Fruit fly (Drosophila melanogaster) whole organism, wandering third instar larva: ENCODE results near the gene SF2.

Source experiments
- Abd-B ChIP-seq: fragments of >200 bp; optimal IDR thresholded peaks from 2 replicates; lab custom pipeline; 2017; ENCODE audit warnings: missing biosample characterization, missing genetic modification characterization
- CG32264 ChIP-seq: fragments of 200-800 bp; sonication (Bioruptor generic); optimal IDR thresholded peaks from 2 replicates; lab custom pipeline; 2016; ENCODE audit warnings: missing biosample characterization, missing genetic modification characterization
- CG9705 ChIP-seq: fragments of 200-800 bp; sonication (Bioruptor generic); optimal IDR thresholded peaks from 2 replicates; lab custom pipeline; 2018; ENCODE audit warnings: missing biosample characterization, mild to moderate bottlenecking, missing genetic modification characterization
- CrebA ChIP-seq: fragments of 200-800 bp; sonication (Bioruptor generic); optimal IDR thresholded peaks from 2 replicates; lab custom pipeline; 2016; ENCODE audit warnings: missing biosample characterization, mild to moderate bottlenecking, missing genetic modification characterization, borderline replicate concordance
- Dfd ChIP-seq: fragments of >200 bp; optimal IDR thresholded peaks from 2 replicates; lab custom pipeline; 2017; ENCODE audit warnings: missing biosample characterization, missing genetic modification characterization
- Dif ChIP-seq: fragments of 200-275, 200-300 bp; sonication (Bioruptor generic); optimal IDR thresholded peaks from 2 replicates; lab custom pipeline; 2018; ENCODE audit warnings: missing biosample characterization, missing genetic modification characterization; ENCODE audit not compliant: partially characterized antibody
- GATAd ChIP-seq: sonication (Bioruptor generic); optimal IDR thresholded peaks from 2 replicates; lab custom pipeline; 2016; ENCODE audit warnings: missing biosample characterization, missing genetic modification characterization
- HLH106 ChIP-seq: fragments of 200-800 bp; optimal IDR thresholded peaks from 3 replicates; lab custom pipeline; 2019; ENCODE audit warnings: missing biosample characterization, mild to moderate bottlenecking, missing genetic modification characterization, moderate library complexity
- Hnf4 ChIP-seq: fragments of 200-800 bp; sonication (Bioruptor generic); optimal IDR thresholded peaks from 2 replicates; lab custom pipeline; 2016; ENCODE audit warnings: missing biosample characterization, mild to moderate bottlenecking, missing genetic modification characterization
- Hr78 ChIP-seq: fragments of >200 bp; optimal IDR thresholded peaks from 2 replicates; lab custom pipeline; 2017; ENCODE audit warnings: missing biosample characterization, missing genetic modification characterization
- Hr83 ChIP-seq: fragments of 200-300 bp; sonication (Bioruptor generic); optimal IDR thresholded peaks from 2 replicates; lab custom pipeline; 2016; ENCODE audit warnings: missing biosample characterization, mild to moderate bottlenecking, missing genetic modification characterization, moderate library complexity; ENCODE audit not compliant: poor library complexity, severe bottlenecking
- Jra ChIP-seq: sonication (Bioruptor generic); optimal IDR thresholded peaks from 2 replicates; lab custom pipeline; 2016; ENCODE audit warnings: missing biosample characterization, missing genetic modification characterization
- Mio ChIP-seq: sonication (Bioruptor generic); optimal IDR thresholded peaks from 2 replicates; lab custom pipeline; 2016; ENCODE audit warnings: missing biosample characterization, missing genetic modification characterization
- Myc ChIP-seq: fragments of >200 bp; optimal IDR thresholded peaks from 2 replicates; lab custom pipeline; 2017
- N ChIP-seq: fragments of >200 bp; optimal IDR thresholded peaks from 2 replicates; lab custom pipeline; 2018; ENCODE audit warnings: missing biosample characterization, missing external identifiers, missing genetic modification characterization
- OdsH ChIP-seq: fragments of 200-800 bp; sonication (Bioruptor generic); optimal IDR thresholded peaks from 2 replicates; lab custom pipeline; 2016; ENCODE audit warnings: missing biosample characterization, mild to moderate bottlenecking, missing genetic modification characterization
- Rel ChIP-seq, 2 experiments: fragments of 200-800 bp; sonication (Bioruptor generic) in 1 of 2; optimal IDR thresholded peaks; 2 replicates in 1 of 2; 3 replicates in 1 of 2; lab custom pipeline; 2016 to 2019; ENCODE audit warnings: mild to moderate bottlenecking in 2 of 2, missing biosample characterization in 2 of 2, missing genetic modification characterization in 2 of 2, moderate library complexity in 1 of 2
- Sp1 ChIP-seq: fragments of 200-800 bp; sonication (Bioruptor generic); optimal IDR thresholded peaks from 3 replicates; lab custom pipeline; 2019; ENCODE audit warnings: missing biosample characterization, mild to moderate bottlenecking, missing genetic modification characterization, moderate library complexity
- Vsx2 ChIP-seq: fragments of 200-300, 225-300 bp; sonication (Bioruptor generic); optimal IDR thresholded peaks from 2 replicates; lab custom pipeline; 2018; ENCODE audit warnings: missing biosample characterization, missing genetic modification characterization; ENCODE audit not compliant: partially characterized antibody
- br ChIP-seq: fragments of 200-800 bp; sonication (Bioruptor generic); optimal IDR thresholded peaks from 2 replicates; lab custom pipeline; 2016; ENCODE audit warnings: missing biosample characterization, missing genetic modification characterization
- brk ChIP-seq: fragments of 200-800 bp; sonication (Bioruptor generic); optimal IDR thresholded peaks from 2 replicates; lab custom pipeline; 2016; ENCODE audit warnings: missing biosample characterization, mild to moderate bottlenecking, missing genetic modification characterization
- dl ChIP-seq, 2 experiments: fragments of 175-275, 200-275 bp in 1 of 2; fragments of 200-275 bp in 1 of 2; sonication (Bioruptor generic); optimal IDR thresholded peaks; lab custom pipeline; 2018; ENCODE audit warnings: mild to moderate bottlenecking in 2 of 2, missing biosample characterization in 2 of 2, missing genetic modification characterization in 2 of 2, moderate library complexity in 2 of 2; ENCODE audit not compliant: partially characterized antibody in 2 of 2, insufficient read depth in 1 of 2
- dmrt93B ChIP-seq: fragments of 200-800 bp; sonication (Bioruptor generic); optimal IDR thresholded peaks from 2 replicates; lab custom pipeline; 2018; ENCODE audit warnings: missing biosample characterization, mild to moderate bottlenecking, missing genetic modification characterization
- dsf ChIP-seq: sonication (Bioruptor generic); optimal IDR thresholded peaks from 2 replicates; lab custom pipeline; 2016; ENCODE audit warnings: missing biosample characterization, missing genetic modification characterization, borderline replicate concordance
- ey ChIP-seq: fragments of 200-800 bp; sonication (Bioruptor generic); optimal IDR thresholded peaks from 2 replicates; lab custom pipeline; 2016; ENCODE audit warnings: missing biosample characterization, missing genetic modification characterization
- foxo ChIP-seq, 2 experiments: fragments of 200-800 bp; sonication (Bioruptor generic); optimal IDR thresholded peaks; 2 replicates in 1 of 2; 3 replicates in 1 of 2; lab custom pipeline; 2016 to 2017; ENCODE audit warnings: missing biosample characterization in 2 of 2, missing genetic modification characterization in 2 of 2
- fru ChIP-seq: fragments of 200-800 bp; sonication (Bioruptor generic); optimal IDR thresholded peaks from 3 replicates; lab custom pipeline; 2016; ENCODE audit warnings: missing biosample characterization, mild to moderate bottlenecking, missing genetic modification characterization
- h ChIP-seq: fragments of 200-800 bp; sonication (Bioruptor generic); optimal IDR thresholded peaks from 3 replicates; lab custom pipeline; 2016; ENCODE audit warnings: missing biosample characterization, mild to moderate bottlenecking, missing genetic modification characterization
- jim ChIP-seq: fragments of 175-275, 200-325 bp; sonication (Bioruptor generic); optimal IDR thresholded peaks from 2 replicates; lab custom pipeline; 2016; ENCODE audit warnings: missing biosample characterization, mild to moderate bottlenecking, missing genetic modification characterization
- lola ChIP-seq: fragments of >200 bp; optimal IDR thresholded peaks from 2 replicates; lab custom pipeline; 2017; ENCODE audit warnings: missing biosample characterization, missing genetic modification characterization
- pan ChIP-seq: fragments of >200 bp; optimal IDR thresholded peaks from 2 replicates; lab custom pipeline; 2017
- psq ChIP-seq: fragments of 200-800 bp; sonication (Bioruptor generic); optimal IDR thresholded peaks from 3 replicates; lab custom pipeline; 2017; ENCODE audit warnings: missing biosample characterization, mild to moderate bottlenecking, missing genetic modification characterization, moderate library complexity
- rgr ChIP-seq: fragments of 200-800 bp; sonication (Bioruptor generic); optimal IDR thresholded peaks from 3 replicates; lab custom pipeline; 2016; ENCODE audit warnings: missing biosample characterization, mild to moderate bottlenecking, missing genetic modification characterization
- sage ChIP-seq: fragments of 200-800 bp; sonication (Bioruptor generic); optimal IDR thresholded peaks from 2 replicates; lab custom pipeline; 2016; ENCODE audit warnings: missing biosample characterization, mild to moderate bottlenecking, missing genetic modification characterization
- sv ChIP-seq: fragments of 200-800 bp; sonication (Bioruptor generic); optimal IDR thresholded peaks from 3 replicates; lab custom pipeline; 2016; ENCODE audit warnings: missing biosample characterization, missing genetic modification characterization
- tai ChIP-seq: sonication (Bioruptor generic); optimal IDR thresholded peaks from 2 replicates; lab custom pipeline; 2016; ENCODE audit warnings: missing biosample characterization, missing genetic modification characterization
- usp ChIP-seq: fragments of >200 bp; optimal IDR thresholded peaks from 2 replicates; lab custom pipeline; 2017; ENCODE audit warnings: missing biosample characterization, missing genetic modification characterization
- woc ChIP-seq: sonication (Bioruptor generic); optimal IDR thresholded peaks from 2 replicates; lab custom pipeline; 2016; ENCODE audit warnings: missing biosample characterization, mild to moderate bottlenecking, missing genetic modification characterization

SF2 gene

DNA sequence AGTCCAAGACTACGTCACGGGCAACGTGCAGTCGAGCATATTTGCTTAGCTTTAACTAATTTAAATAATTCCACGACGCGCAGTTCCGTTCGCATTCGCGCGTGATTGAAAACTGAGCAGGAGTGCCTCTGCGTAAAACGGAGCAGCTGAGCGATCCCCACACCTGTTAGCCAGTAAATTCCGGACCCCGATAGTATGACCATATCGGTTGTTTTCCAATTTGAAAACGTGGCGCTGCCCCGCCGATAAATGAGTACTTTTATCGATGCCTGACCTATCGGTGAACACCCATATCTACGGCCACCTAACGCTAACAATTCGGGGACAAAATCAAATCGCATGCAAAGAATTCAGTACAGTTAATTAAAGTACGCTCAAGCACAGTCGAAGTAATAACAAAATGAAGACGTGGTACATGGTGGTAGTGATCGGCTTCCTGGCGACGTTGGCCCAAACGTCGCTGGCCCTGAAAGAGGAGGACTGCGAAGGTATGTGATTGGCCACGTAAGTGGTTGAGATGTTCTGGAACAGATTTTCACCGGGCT lies 7.4 kb upstream of the SF2 start, which contains the start of the genes CG14879 and Manf:
TSS of gene CG14879 (minus strand) at position 116 of the 545 bp plus-strand sequence.
TSS of gene Manf (plus strand) at position 294 of the 545 bp plus-strand sequence.
- TF ChIP-seq HLH106 (tag; lab: Kevin White, UChicago) (no peak), usp (no peak), fru (GFP tag; lab: Kevin White, UChicago) (no peak), OdsH (GFP tag; lab: Kevin White, UChicago) (no peak), sage (GFP tag; lab: Kevin White, UChicago) (no peak), br (GFP tag; lab: Kevin White, UChicago) (no peak), Dfd (no peak), sv (GFP tag; lab: Kevin White, UChicago) (no peak), woc (GFP tag; lab: Kevin White, UChicago) (no peak), Abd-B (GFP tag; lab: Kevin White, UChicago) (no peak), Dif (no peak), N (GFP tag; lab: Kevin White, UChicago) (no peak), rgr (GFP tag; lab: Kevin White, UChicago) (peak; percentile 20), dl (GFP tag; optimal IDR thresholded peaks at IDR 0.05; lab: Kevin White, UChicago; ENCODE audit: insufficient read depth in 1 of 2, partially characterized antibody in 2 of 2) (no peak), CG9705 (GFP tag; lab: Kevin White, UChicago) (no peak), Mio (no peak), Hnf4 (GFP tag; lab: Kevin White, UChicago) (peak; percentile 22), lola (no peak), Rel (GFP tag; optimal IDR thresholded peaks at IDR 0.05; lab: Kevin White, UChicago) (no peak), Rel (tag; optimal IDR thresholded peaks at IDR 0.05; lab: Kevin White, UChicago) (peak; percentile 69), brk (GFP tag; lab: Kevin White, UChicago) (no peak), Hr78 (GFP tag; lab: Kevin White, UChicago) (no peak), dsf (GFP tag; lab: Kevin White, UChicago) (no peak), CG32264 (GFP tag; lab: Kevin White, UChicago) (no peak), GATAd (GFP tag; lab: Kevin White, UChicago) (no peak), ey (GFP tag; lab: Kevin White, UChicago) (no peak), tai (no peak), foxo (GFP tag; optimal IDR thresholded peaks at IDR 0.05; lab: Kevin White, UChicago) (no peak), h (GFP tag; lab: Kevin White, UChicago) (peak; percentile 26), Jra (GFP tag; lab: Kevin White, UChicago) (no peak), CrebA (GFP tag; lab: Kevin White, UChicago) (peak; percentile 92), jim (GFP tag; lab: Kevin White, UChicago) (no peak), Sp1 (GFP tag; lab: Kevin White, UChicago) (no peak), pan (lab: Kevin White, UChicago) (no peak), Vsx2 (GFP tag; lab: Kevin White, UChicago) (no peak), psq (no peak), Hr83 (peak; percentile 17), Myc (no peak), dmrt93B (GFP tag; lab: Kevin White, UChicago) (no peak)

DNA sequence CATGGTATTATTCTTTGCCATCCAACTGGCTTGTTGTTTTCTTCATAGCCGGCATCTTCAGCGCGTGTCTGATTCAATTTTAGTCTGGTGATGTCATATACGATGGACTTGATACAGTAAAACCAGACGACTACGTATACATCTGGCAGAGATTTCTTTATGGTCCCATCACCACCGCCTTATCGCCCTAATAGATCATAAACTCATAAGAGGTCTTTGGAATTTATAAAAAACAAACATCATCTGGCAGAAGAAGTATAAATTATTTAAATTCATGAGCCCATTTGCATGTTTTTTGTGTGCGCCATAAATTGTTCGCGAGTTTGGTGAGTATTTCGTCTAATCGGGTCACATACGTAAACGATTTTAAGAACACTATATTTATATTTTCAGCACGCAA lies 6.5 kb upstream of the SF2 start:
- TF ChIP-seq sv (GFP tag; lab: Kevin White, UChicago) (no peak), brk (GFP tag; lab: Kevin White, UChicago) (no peak), Vsx2 (GFP tag; lab: Kevin White, UChicago) (no peak), dl (GFP tag; optimal IDR thresholded peaks at IDR 0.05; lab: Kevin White, UChicago; ENCODE audit: insufficient read depth in 1 of 2, partially characterized antibody in 2 of 2) (no peak), dmrt93B (GFP tag; lab: Kevin White, UChicago) (no peak), sage (GFP tag; lab: Kevin White, UChicago) (no peak)
- TF ChIP-seq, all 38 proteins: peak for 0
